Worm (Caenorhabditis elegans) whole organism, L2 larva: Measurements from ENCODE around the gene K10H10.9.

Experiments used
- C34F6.9 ChIP-seq: fragments of 150-350 bp; optimal IDR thresholded peaks from 2 replicates; lab custom pipeline; 2014; ENCODE audit warnings: missing biosample characterization, missing genetic modification characterization
- F13H6.1 ChIP-seq: sonication (generic microtip); optimal IDR thresholded peaks from 2 replicates; lab custom pipeline; 2016; ENCODE audit warnings: missing genetic modification characterization, missing compliant biosample characterization
- R02D3.7 ChIP-seq: fragments of 150-350 bp; optimal IDR thresholded peaks from 2 replicates; lab custom pipeline; 2014; ENCODE audit warnings: missing biosample characterization, missing genetic modification characterization
- Y55F3AM.14 ChIP-seq: fragments of 200-800 bp; sonication (Bioruptor generic); optimal IDR thresholded peaks from 2 replicates; lab custom pipeline; 2018; ENCODE audit warnings: mild to moderate bottlenecking, missing genetic modification characterization, missing compliant biosample characterization
- ZK546.5 ChIP-seq: sonication (generic microtip); optimal IDR thresholded peaks from 2 replicates; lab custom pipeline; 2017; ENCODE audit warnings: missing biosample characterization, missing genetic modification characterization
- alr-1 ChIP-seq: fragments of 150-350 bp; optimal IDR thresholded peaks from 2 replicates; lab custom pipeline; 2014; ENCODE audit warnings: missing biosample characterization, missing genetic modification characterization
- aly-2 ChIP-seq: fragments of 150-350 bp; optimal IDR thresholded peaks from 2 replicates; lab custom pipeline; 2014; ENCODE audit warnings: missing biosample characterization, missing genetic modification characterization
- ama-1 ChIP-seq: fragments of 150-350 bp; optimal IDR thresholded peaks from 2 replicates; lab custom pipeline; 2018; ENCODE audit warnings: inconsistent platforms
- blmp-1 ChIP-seq: sonication (generic microtip); optimal IDR thresholded peaks from 2 replicates; lab custom pipeline; 2017; ENCODE audit warnings: missing genetic modification characterization, mild to moderate bottlenecking, missing compliant biosample characterization, antibody characterized with exemption, moderate library complexity; ENCODE audit not compliant: insufficient read depth
- ceh-16 ChIP-seq: fragments of 150-350 bp; optimal IDR thresholded peaks from 2 replicates; lab custom pipeline; 2014; ENCODE audit warnings: missing biosample characterization, missing genetic modification characterization
- ceh-82 ChIP-seq: fragments of 150-350 bp; optimal IDR thresholded peaks from 2 replicates; lab custom pipeline; 2014; ENCODE audit warnings: missing biosample characterization, missing genetic modification characterization
- crh-2 ChIP-seq: sonication (generic microtip); optimal IDR thresholded peaks from 2 replicates; lab custom pipeline; 2017; ENCODE audit warnings: missing biosample characterization, missing genetic modification characterization
- dmd-4 ChIP-seq: sonication (generic microtip); optimal IDR thresholded peaks from 2 replicates; lab custom pipeline; 2017; ENCODE audit warnings: missing biosample characterization, missing genetic modification characterization
- egl-27 ChIP-seq: sonication (generic microtip); optimal IDR thresholded peaks from 3 replicates; lab custom pipeline; 2017; ENCODE audit warnings: missing biosample characterization, missing genetic modification reagents, missing genetic modification characterization
- elt-1 ChIP-seq: fragments of 150-350 bp; optimal IDR thresholded peaks from 2 replicates; lab custom pipeline; 2014; ENCODE audit warnings: missing biosample characterization, missing genetic modification characterization
- elt-3 ChIP-seq: sonication (generic microtip); optimal IDR thresholded peaks from 2 replicates; lab custom pipeline; 2017; ENCODE audit warnings: missing biosample characterization, missing genetic modification characterization
- fos-1 ChIP-seq: fragments of 150-350 bp; optimal IDR thresholded peaks from 2 replicates; lab custom pipeline; 2014; ENCODE audit warnings: missing biosample characterization, missing genetic modification characterization
- gmeb-1 ChIP-seq: fragments of 150-350 bp; optimal IDR thresholded peaks from 2 replicates; lab custom pipeline; 2014; ENCODE audit warnings: missing biosample characterization, missing genetic modification characterization
- lin-11 ChIP-seq: fragments of 150-350 bp; sonication (generic microtip); optimal IDR thresholded peaks from 2 replicates; lab custom pipeline; 2014; ENCODE audit warnings: missing biosample characterization, missing genetic modification characterization, inconsistent platforms, mixed read lengths
- lin-13 ChIP-seq: fragments of 150-350 bp; optimal IDR thresholded peaks from 2 replicates; lab custom pipeline; 2014; ENCODE audit warnings: missing biosample characterization, missing genetic modification reagents, missing genetic modification characterization
- lin-39 ChIP-seq: fragments of 150-350 bp; optimal IDR thresholded peaks from 2 replicates; lab custom pipeline; 2014; ENCODE audit warnings: missing biosample characterization, missing genetic modification reagents, missing genetic modification characterization
- lsy-2 ChIP-seq, 2 experiments: fragments of 150-350 bp in 1 of 2; sonication (generic microtip) in 1 of 2; optimal IDR thresholded peaks; 2 replicates each; lab custom pipeline; 2014 to 2017; ENCODE audit warnings: missing biosample characterization in 2 of 2, missing genetic modification characterization in 2 of 2
- mab-5 ChIP-seq: fragments of 150-350 bp; optimal IDR thresholded peaks from 2 replicates; lab custom pipeline; 2014; ENCODE audit warnings: missing biosample characterization, missing genetic modification characterization
- mbf-1 ChIP-seq: sonication (generic microtip); optimal IDR thresholded peaks from 2 replicates; lab custom pipeline; 2017; ENCODE audit warnings: missing biosample characterization, missing genetic modification characterization
- mdl-1 ChIP-seq, 2 experiments: fragments of 150-350 bp in 1 of 2; sonication (generic microtip) in 1 of 2; optimal IDR thresholded peaks; 2 replicates each; lab custom pipeline; 2017; ENCODE audit warnings: missing biosample characterization in 2 of 2, missing genetic modification characterization in 2 of 2
- nhr-10 ChIP-seq: sonication (generic microtip); optimal IDR thresholded peaks from 2 replicates; lab custom pipeline; 2017; ENCODE audit warnings: missing biosample characterization, missing genetic modification characterization
- nhr-11 ChIP-seq: fragments of 150-350 bp; optimal IDR thresholded peaks from 2 replicates; lab custom pipeline; 2014; ENCODE audit warnings: missing biosample characterization, missing genetic modification characterization
- nhr-12 ChIP-seq: fragments of 150-350 bp; optimal IDR thresholded peaks from 2 replicates; lab custom pipeline; 2014; ENCODE audit warnings: missing biosample characterization, missing genetic modification characterization
- nhr-129 ChIP-seq: fragments of 150-350 bp; optimal IDR thresholded peaks from 2 replicates; lab custom pipeline; 2014; ENCODE audit warnings: missing biosample characterization, missing genetic modification characterization
- nhr-21 ChIP-seq: fragments of 150-350 bp; optimal IDR thresholded peaks from 2 replicates; lab custom pipeline; 2014; ENCODE audit warnings: missing biosample characterization, missing genetic modification characterization
- nhr-23 ChIP-seq: fragments of 150-350 bp; optimal IDR thresholded peaks from 2 replicates; lab custom pipeline; 2014; ENCODE audit warnings: missing biosample characterization, missing genetic modification reagents, missing genetic modification characterization
- nhr-237 ChIP-seq: fragments of 150-350 bp; optimal IDR thresholded peaks from 2 replicates; lab custom pipeline; 2014; ENCODE audit warnings: missing biosample characterization, missing genetic modification characterization
- nhr-25 ChIP-seq: fragments of 150-350 bp; sonication (generic microtip); optimal IDR thresholded peaks from 3 replicates; lab custom pipeline; 2014; ENCODE audit warnings: missing biosample characterization, missing genetic modification characterization
- nhr-6 ChIP-seq: fragments of 150-350 bp; optimal IDR thresholded peaks from 2 replicates; lab custom pipeline; 2014; ENCODE audit warnings: missing biosample characterization, missing genetic modification characterization
- nhr-77 ChIP-seq: fragments of 150-350 bp; optimal IDR thresholded peaks from 2 replicates; lab custom pipeline; 2014; ENCODE audit warnings: missing biosample characterization, missing genetic modification characterization
- peb-1 ChIP-seq: fragments of 150-350 bp; optimal IDR thresholded peaks from 2 replicates; lab custom pipeline; 2014; ENCODE audit warnings: missing biosample characterization, missing genetic modification characterization
- sem-4 ChIP-seq: fragments of 150-350 bp; optimal IDR thresholded peaks from 2 replicates; lab custom pipeline; 2014; ENCODE audit warnings: missing biosample characterization, missing genetic modification reagents, missing genetic modification characterization
- skn-1 ChIP-seq: sonication (generic microtip); optimal IDR thresholded peaks from 2 replicates; lab custom pipeline; 2017; ENCODE audit warnings: missing biosample characterization, missing genetic modification characterization
- sma-3 ChIP-seq: sonication (generic microtip); optimal IDR thresholded peaks from 2 replicates; lab custom pipeline; 2016; ENCODE audit warnings: missing genetic modification reagents, missing genetic modification characterization, missing compliant biosample characterization
- sma-9 ChIP-seq, 2 experiments: fragments of 150-350 bp in 1 of 2; sonication (generic microtip) in 1 of 2; optimal IDR thresholded peaks; 2 replicates each; lab custom pipeline; 2014 to 2016; ENCODE audit warnings: missing genetic modification characterization in 2 of 2, mild to moderate bottlenecking in 1 of 2, missing biosample characterization in 1 of 2, missing compliant biosample characterization in 1 of 2, missing genetic modification reagents in 1 of 2, moderate library complexity in 1 of 2
- snpc-4 ChIP-seq: fragments of 150-350 bp; optimal IDR thresholded peaks from 2 replicates; lab custom pipeline; 2014; ENCODE audit warnings: missing biosample characterization, missing genetic modification characterization
- unc-39 ChIP-seq: fragments of 150-350 bp; optimal IDR thresholded peaks from 2 replicates; lab custom pipeline; 2014; ENCODE audit warnings: missing biosample characterization, missing genetic modification characterization
- unc-55 ChIP-seq: fragments of 150-350 bp; sonication (generic microtip); optimal IDR thresholded peaks from 3 replicates; lab custom pipeline; 2014; ENCODE audit warnings: missing biosample characterization, missing genetic modification reagents, missing genetic modification characterization
- unc-62 ChIP-seq: fragments of 150-350 bp; optimal IDR thresholded peaks from 2 replicates; lab custom pipeline; 2014; ENCODE audit warnings: missing biosample characterization, missing genetic modification reagents, missing genetic modification characterization
- zag-1 ChIP-seq: fragments of 150-350 bp; optimal IDR thresholded peaks from 2 replicates; lab custom pipeline; 2014; ENCODE audit warnings: missing biosample characterization, missing genetic modification characterization
- ztf-1 ChIP-seq: fragments of 200-800 bp; sonication (Bioruptor generic); conservative IDR thresholded peaks from 2 replicates; pipeline ENCODE4 v1.3.6; 2022; ENCODE audit warnings: missing genetic modification characterization, missing compliant biosample characterization
- ztf-11 ChIP-seq: sonication (generic microtip); optimal IDR thresholded peaks from 2 replicates; lab custom pipeline; 2017; ENCODE audit warnings: missing biosample characterization, missing genetic modification characterization
- ztf-4 ChIP-seq: fragments of 150-350 bp; optimal IDR thresholded peaks from 2 replicates; lab custom pipeline; 2014; ENCODE audit warnings: missing biosample characterization, missing genetic modification characterization

Gene K10H10.9

ce11 chrII:14495341-14495740 is 19.6 kb downstream of the K10H10.9 start:
- TF ChIP-seq sem-4 (tag; lab: Kevin White, UChicago) (no peak), elt-1 (tag; lab: Kevin White, UChicago) (no peak), ceh-16 (tag; lab: Kevin White, UChicago) (no peak), unc-62 (no peak), unc-39 (no peak), lin-39 (tag; lab: Kevin White, UChicago) (no peak), nhr-21 (tag; lab: Kevin White, UChicago) (peak; percentile 55), nhr-12 (tag; lab: Kevin White, UChicago) (no peak), snpc-4 (no peak), peb-1 (tag; lab: Kevin White, UChicago) (no peak), nhr-10 (no peak), ztf-4 (tag; lab: Kevin White, UChicago) (no peak), skn-1 (tag; lab: Kevin White, UChicago) (no peak), nhr-11 (tag; lab: Kevin White, UChicago) (no peak), F13H6.1 (tag; lab: Kevin White, UChicago) (no peak), mbf-1 (tag; lab: Kevin White, UChicago) (no peak), lin-11 (tag; lab: Kevin White, UChicago) (no peak), nhr-129 (peak; percentile 43), ZK546.5 (tag; lab: Kevin White, UChicago) (no peak), ztf-1 (GFP tag; lab: Robert Waterston, UW) (no peak), nhr-6 (tag; lab: Kevin White, UChicago) (no peak), ama-1 (no peak), nhr-77 (tag; lab: Kevin White, UChicago) (peak; percentile 35), mdl-1 (tag; optimal IDR thresholded peaks at IDR 0.05; lab: Kevin White, UChicago) (no peak), sma-3 (no peak), gmeb-1 (tag; lab: Kevin White, UChicago) (no peak), dmd-4 (tag; lab: Kevin White, UChicago) (no peak), unc-55 (no peak), crh-2 (tag; lab: Kevin White, UChicago) (peak; percentile 42), elt-3 (tag; lab: Kevin White, UChicago) (no peak), ceh-82 (tag; lab: Kevin White, UChicago) (no peak), mab-5 (no peak), nhr-23 (tag; lab: Kevin White, UChicago) (no peak), lin-13 (no peak), ztf-11 (tag; lab: Kevin White, UChicago) (no peak), R02D3.7 (tag; lab: Kevin White, UChicago) (no peak), Y55F3AM.14 (GFP tag; lab: Kevin White, UChicago) (no peak), sma-9 (GFP tag; optimal IDR thresholded peaks at IDR 0.05; lab: Kevin White, UChicago) (peak; percentile 87), sma-9 (tag; optimal IDR thresholded peaks at IDR 0.05; lab: Kevin White, UChicago) (no peak), lsy-2 (tag; optimal IDR thresholded peaks at IDR 0.05; lab: Kevin White, UChicago) (no peak), fos-1 (tag; lab: Kevin White, UChicago) (peak; percentile 1), nhr-25 (peak; percentile 12), C34F6.9 (no peak), aly-2 (tag; lab: Kevin White, UChicago) (no peak), blmp-1 (tag; lab: Kevin White, UChicago) (peak; percentile 54), alr-1 (no peak), nhr-237 (tag; lab: Kevin White, UChicago) (no peak), egl-27 (tag; lab: Kevin White, UChicago) (no peak), zag-1 (tag; lab: Kevin White, UChicago) (no peak)
